Worm (Caenorhabditis elegans): Measurements from ENCODE around the gene unc-44.

The unc-44 gene

DNA sequence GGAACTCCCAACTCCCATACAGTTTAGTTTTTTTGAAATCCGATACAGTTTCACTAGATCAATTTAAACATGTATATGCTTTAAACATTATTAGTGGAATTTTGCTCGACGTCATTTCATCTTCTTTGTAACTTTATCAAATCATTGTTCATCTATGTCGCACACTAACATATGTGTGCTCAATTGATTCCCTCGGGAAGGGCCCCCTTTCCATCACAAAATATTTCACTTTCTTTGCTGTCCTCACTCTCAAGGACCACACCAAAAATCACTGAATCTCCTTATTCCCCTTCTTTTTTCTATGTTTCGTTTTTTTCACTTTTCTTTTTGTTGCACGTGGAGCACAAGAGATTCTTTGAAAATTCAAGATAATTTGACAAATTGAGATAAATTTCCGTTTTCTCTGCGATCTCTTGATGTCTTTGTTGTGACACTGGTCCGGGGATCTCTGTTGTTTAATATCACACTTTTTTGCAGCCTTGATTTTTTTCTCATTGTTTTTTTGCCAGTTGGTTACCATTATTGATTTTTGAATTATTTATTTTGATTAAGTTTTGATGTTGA, 71.9 kb downstream of the unc-44 start:
- TF ChIP-seq cog-1 (tag; optimal IDR thresholded peaks at IDR 0.05): no peak
- TF ChIP-seq tab-1 (GFP tag; IDR thresholded peaks at IDR 0.05): no peak
- TF ChIP-seq flt-1 (GFP tag; IDR thresholded peaks at IDR 0.05): no peak
- TF ChIP-seq ztf-29 (GFP tag; IDR thresholded peaks at IDR 0.05): no peak
- no peak for TF ChIP-seq ref-1 (GFP tag; conservative IDR thresholded peaks at IDR 0.05)
- no peak for TF ChIP-seq ztf-23 (GFP tag; IDR thresholded peaks at IDR 0.05)
- no peak for TF ChIP-seq klf-2 (GFP tag; conservative IDR thresholded peaks at IDR 0.05)
- TF ChIP-seq med-1 (GFP tag; optimal IDR thresholded peaks at IDR 0.05; ENCODE audit: insufficient read depth): no peak
- TF ChIP-seq T22C8.4 (GFP tag; IDR thresholded peaks at IDR 0.05): no peak

DNA sequence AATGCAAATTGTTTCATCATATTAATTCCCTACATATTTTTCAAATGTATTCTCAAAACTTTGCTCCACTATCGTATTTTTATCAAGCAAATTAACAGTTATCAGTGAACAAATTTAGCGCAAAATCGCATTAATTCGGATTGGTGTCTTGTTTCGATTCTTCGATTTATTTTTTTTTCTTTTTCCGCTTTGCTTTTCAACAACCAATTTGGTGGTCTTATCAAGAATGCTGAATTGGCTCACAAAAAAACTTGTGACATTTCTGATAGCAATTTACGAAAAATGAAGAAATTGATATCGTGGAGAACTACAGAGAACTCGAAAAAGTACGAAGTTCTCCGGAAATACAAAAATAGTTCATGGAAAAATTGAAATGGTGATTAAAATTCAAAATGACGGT, 73.1 kb downstream of the unc-44 start:
- TF ChIP-seq tab-1 (GFP tag; IDR thresholded peaks at IDR 0.05) (no peak), klf-2 (GFP tag; conservative IDR thresholded peaks at IDR 0.05) (no peak), cog-1 (tag; optimal IDR thresholded peaks at IDR 0.05) (no peak), ztf-23 (GFP tag; IDR thresholded peaks at IDR 0.05) (no peak), T22C8.4 (GFP tag; IDR thresholded peaks at IDR 0.05) (no peak), ztf-29 (GFP tag; IDR thresholded peaks at IDR 0.05) (no peak), flt-1 (GFP tag; IDR thresholded peaks at IDR 0.05) (no peak), med-1 (GFP tag; optimal IDR thresholded peaks at IDR 0.05; ENCODE audit: insufficient read depth) (no peak), ref-1 (GFP tag; conservative IDR thresholded peaks at IDR 0.05) (no peak)

DNA sequence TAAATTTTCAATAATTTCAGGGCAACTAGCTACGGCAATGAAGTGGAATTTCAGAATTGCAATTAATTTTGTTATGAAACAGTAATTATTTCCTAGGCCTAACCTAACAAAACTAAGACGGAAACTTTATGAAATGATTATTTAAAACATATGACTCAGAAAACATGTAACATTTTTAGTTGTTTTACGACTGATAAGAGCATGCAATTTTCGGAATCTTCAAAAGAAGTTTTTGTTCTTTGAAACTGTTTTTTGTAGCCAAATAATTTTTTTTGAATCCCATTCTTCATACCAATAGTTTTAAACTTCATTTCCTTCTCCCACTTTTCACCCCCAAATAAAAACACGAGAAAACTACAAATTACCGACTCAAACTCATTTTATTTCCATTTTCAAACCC, 73.7 kb downstream of the unc-44 start:
- no peak for TF ChIP-seq T22C8.4 (GFP tag; IDR thresholded peaks at IDR 0.05)
- no peak for TF ChIP-seq cog-1 (tag; optimal IDR thresholded peaks at IDR 0.05)
- TF ChIP-seq med-1 (GFP tag; optimal IDR thresholded peaks at IDR 0.05; ENCODE audit: insufficient read depth): no peak
- no peak for TF ChIP-seq flt-1 (GFP tag; IDR thresholded peaks at IDR 0.05)
- no peak for TF ChIP-seq tab-1 (GFP tag; IDR thresholded peaks at IDR 0.05)

DNA sequence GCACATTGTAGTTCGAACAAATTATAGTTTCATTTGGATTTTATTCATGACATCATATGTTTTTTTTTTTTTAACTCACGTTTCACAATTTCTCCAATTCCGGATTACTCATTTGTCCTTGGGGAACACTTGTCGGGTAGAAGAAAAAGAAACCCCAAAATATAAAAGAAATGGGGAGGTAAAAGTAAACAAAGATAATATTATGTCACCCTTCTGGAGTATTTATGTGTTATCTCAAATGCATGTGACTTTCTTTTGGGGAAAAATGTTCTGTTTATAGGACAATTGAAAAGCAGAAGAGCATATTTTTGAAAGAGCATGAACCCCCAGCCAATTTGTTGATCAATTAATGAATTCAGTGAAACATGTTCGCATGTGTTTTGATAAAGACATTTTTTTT, 76.5 kb downstream of the unc-44 start:
- no peak for TF ChIP-seq klf-2 (GFP tag; conservative IDR thresholded peaks at IDR 0.05)
- no peak for TF ChIP-seq tab-1 (GFP tag; IDR thresholded peaks at IDR 0.05)
- TF ChIP-seq T22C8.4 (GFP tag; IDR thresholded peaks at IDR 0.05): no peak
- TF ChIP-seq flt-1 (GFP tag; IDR thresholded peaks at IDR 0.05): no peak
- no peak for TF ChIP-seq ztf-29 (GFP tag; IDR thresholded peaks at IDR 0.05)
- TF ChIP-seq med-1 (GFP tag; optimal IDR thresholded peaks at IDR 0.05; ENCODE audit: insufficient read depth): no peak
- TF ChIP-seq ref-1 (GFP tag; conservative IDR thresholded peaks at IDR 0.05): no peak
- TF ChIP-seq ztf-23 (GFP tag; IDR thresholded peaks at IDR 0.05): no peak
- TF ChIP-seq cog-1 (tag; optimal IDR thresholded peaks at IDR 0.05): no peak

DNA sequence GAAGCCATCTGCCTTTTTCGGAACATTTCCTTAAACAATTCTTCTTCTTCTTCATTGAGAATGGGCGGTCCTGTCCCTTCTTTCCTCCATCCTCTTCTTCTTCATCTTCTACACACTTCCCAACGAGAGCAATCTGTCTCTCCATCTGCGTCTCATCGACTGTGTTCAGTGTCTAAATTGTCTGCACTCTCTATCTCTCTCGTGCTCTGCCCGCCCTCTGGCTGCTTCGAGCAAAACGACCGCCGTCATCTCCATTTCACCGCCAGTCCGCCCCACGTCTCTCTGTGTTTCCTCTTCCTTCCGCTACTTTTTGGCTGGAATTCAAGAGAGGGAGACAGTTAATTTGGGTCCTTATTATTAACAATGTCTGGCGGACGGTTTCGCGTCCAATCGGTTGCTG, 78.1 kb downstream of the unc-44 start:
- TF ChIP-seq cog-1 (tag; optimal IDR thresholded peaks at IDR 0.05) (no peak), T22C8.4 (GFP tag; IDR thresholded peaks at IDR 0.05) (no peak), med-1 (GFP tag; optimal IDR thresholded peaks at IDR 0.05; ENCODE audit: insufficient read depth) (no peak), tab-1 (GFP tag; IDR thresholded peaks at IDR 0.05) (no peak), klf-2 (GFP tag; conservative IDR thresholded peaks at IDR 0.05) (no peak), ztf-23 (GFP tag; IDR thresholded peaks at IDR 0.05) (no peak), ref-1 (GFP tag; conservative IDR thresholded peaks at IDR 0.05) (no peak)
